Worm (Caenorhabditis elegans) whole organism, L4 larva: ENCODE data around the gene ceh-48.

Experiments used
- ceh-62 ChIP-seq: sonication (generic microtip); optimal IDR thresholded peaks from 2 replicates; lab custom pipeline; 2017; ENCODE audit warnings: missing biosample characterization, missing genetic modification characterization
- lim-7 ChIP-seq: fragments of 200-800 bp; sonication (Bioruptor generic); IDR thresholded peaks from 2 replicates; pipeline ENCODE4 v1.3.6; 2022; ENCODE audit warnings: missing genetic modification characterization, missing compliant biosample characterization
- lin-39 ChIP-seq: fragments of 150-350 bp; optimal IDR thresholded peaks from 2 replicates; lab custom pipeline; 2014; ENCODE audit warnings: missing biosample characterization, missing genetic modification reagents, missing genetic modification characterization

DNA sequence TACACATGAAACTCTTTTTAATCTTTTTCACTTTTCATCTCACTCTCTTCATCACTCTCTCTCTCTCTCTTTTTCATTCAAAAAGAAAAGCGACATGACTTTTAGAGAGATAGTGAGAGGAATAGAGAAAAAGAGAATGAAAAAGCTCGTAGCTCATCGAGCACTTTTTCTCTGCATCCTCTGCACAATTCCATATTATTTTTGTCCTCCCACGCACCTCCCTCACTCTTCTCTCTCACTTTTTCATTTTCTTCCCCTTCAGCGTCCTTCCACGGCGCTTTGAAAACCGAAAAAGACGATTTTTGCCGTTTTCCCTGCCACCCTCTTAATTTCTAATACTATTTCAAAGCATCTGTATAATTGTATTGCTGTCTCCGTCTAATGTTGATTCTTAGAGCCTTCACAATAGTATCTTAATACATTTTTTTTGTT is 27.2 kb downstream of the ceh-48 start:
- TF ChIP-seq lim-7 (GFP tag; lab: Robert Waterston, UW) (no peak), lin-39 (tag; lab: Kevin White, UChicago) (no peak), ceh-62 (tag; lab: Kevin White, UChicago) (no peak)
